Fruit fly (Drosophila melanogaster) whole organism, prepupa: ENCODE data around the gene CG31126.

ENCODE experiments used
- CG10669 ChIP-seq: fragments of 200-800 bp; sonication (Bioruptor generic); optimal IDR thresholded peaks from 3 replicates; lab custom pipeline; 2018; ENCODE audit warnings: missing biosample characterization, mild to moderate bottlenecking, missing genetic modification characterization, moderate library complexity
- CG11294 ChIP-seq: fragments of 200-800 bp; sonication (Bioruptor generic); IDR thresholded peaks from 2 replicates; pipeline ENCODE4 v1.3.6; 2022; ENCODE audit warnings: missing biosample characterization, missing genetic modification characterization
- CG11762 ChIP-seq: fragments of 200-800 bp; sonication (Bioruptor generic); optimal IDR thresholded peaks from 3 replicates; lab custom pipeline; 2016; ENCODE audit warnings: missing biosample characterization, missing genetic modification characterization; ENCODE audit not compliant: insufficient read depth
- CG15336 ChIP-seq: fragments of 200-800 bp; sonication (Bioruptor generic); IDR thresholded peaks from 2 replicates; pipeline ENCODE4 v1.3.6; 2022; ENCODE audit warnings: missing biosample characterization, missing genetic modification characterization
- CG1621 ChIP-seq: fragments of 200-800 bp; sonication (Bioruptor generic); optimal IDR thresholded peaks from 3 replicates; lab custom pipeline; 2018; ENCODE audit warnings: missing biosample characterization, mild to moderate bottlenecking, missing genetic modification characterization
- CG3032 ChIP-seq: fragments of 200-800 bp; optimal IDR thresholded peaks from 2 replicates; lab custom pipeline; 2019; ENCODE audit warnings: missing biosample characterization, mild to moderate bottlenecking, missing genetic modification characterization, moderate library complexity
- CG34406 ChIP-seq: fragments of 200-800 bp; sonication (Bioruptor generic); optimal IDR thresholded peaks from 3 replicates; lab custom pipeline; 2016; ENCODE audit warnings: missing biosample characterization, missing genetic modification characterization
- CG3919 ChIP-seq: fragments of 200-800 bp; sonication (Bioruptor generic); optimal IDR thresholded peaks from 3 replicates; lab custom pipeline; 2016; ENCODE audit warnings: missing biosample characterization, missing genetic modification characterization
- CG4318 ChIP-seq: fragments of 200-800 bp; sonication (Bioruptor generic); optimal IDR thresholded peaks from 3 replicates; lab custom pipeline; 2017; ENCODE audit warnings: missing biosample characterization, mild to moderate bottlenecking, missing genetic modification characterization
- CG6163 ChIP-seq: fragments of 200-800 bp; sonication (Bioruptor generic); IDR thresholded peaks from 3 replicates; pipeline ENCODE4 v1.3.6; 2022; ENCODE audit warnings: missing biosample characterization, missing genetic modification characterization
- CG6276 ChIP-seq: fragments of 200-800 bp; sonication (Bioruptor generic); optimal IDR thresholded peaks from 2 replicates; lab custom pipeline; 2017; ENCODE audit warnings: missing biosample characterization, mild to moderate bottlenecking, missing genetic modification characterization
- CG6792 ChIP-seq: fragments of 200-800 bp; sonication (Bioruptor generic); optimal IDR thresholded peaks from 3 replicates; lab custom pipeline; 2016; ENCODE audit warnings: missing biosample characterization, missing genetic modification characterization
- CG7368 ChIP-seq: fragments of 200-800 bp; sonication (Bioruptor generic); optimal IDR thresholded peaks from 3 replicates; lab custom pipeline; 2016; ENCODE audit warnings: missing biosample characterization, missing genetic modification characterization
- CG8119 ChIP-seq: fragments of 200-800 bp; sonication (Bioruptor generic); IDR thresholded peaks from 3 replicates; pipeline ENCODE4 v1.3.6; 2022; ENCODE audit warnings: missing biosample characterization, missing genetic modification characterization
- CG9139 ChIP-seq: fragments of 200-800 bp; sonication (Bioruptor generic); optimal IDR thresholded peaks from 3 replicates; lab custom pipeline; 2017; ENCODE audit warnings: missing biosample characterization, mild to moderate bottlenecking, missing genetic modification characterization
- Eip78C ChIP-seq: fragments of 200-800 bp; sonication (Bioruptor generic); peaks from one replicate; lab custom pipeline; 2016; ENCODE audit warnings: missing biosample characterization, missing genetic modification characterization
- Eip93F ChIP-seq: fragments of 200-800 bp; sonication (Bioruptor generic); optimal IDR thresholded peaks from 2 replicates; lab custom pipeline; 2016; ENCODE audit warnings: missing biosample characterization, mild to moderate bottlenecking, missing genetic modification characterization
- Ets96B ChIP-seq: fragments of 200-800 bp; optimal IDR thresholded peaks from 2 replicates; lab custom pipeline; 2019; ENCODE audit warnings: missing biosample characterization, mild to moderate bottlenecking, missing genetic modification characterization, moderate library complexity
- Gug ChIP-seq: fragments of 200-800 bp; sonication (Bioruptor generic); IDR thresholded peaks from 2 replicates; pipeline ENCODE4 v1.3.6; 2022; ENCODE audit warnings: missing biosample characterization, missing genetic modification characterization
- Hr39 ChIP-seq: fragments of 200-800 bp; sonication (Bioruptor generic); optimal IDR thresholded peaks from 2 replicates; lab custom pipeline; 2016; ENCODE audit warnings: missing biosample characterization, missing genetic modification characterization
- Hr4 ChIP-seq: fragments of 200-800 bp; sonication (Bioruptor generic); optimal IDR thresholded peaks from 3 replicates; lab custom pipeline; 2016; ENCODE audit warnings: missing biosample characterization, missing genetic modification characterization
- Lpt ChIP-seq: fragments of 200-800 bp; sonication (Bioruptor generic); optimal IDR thresholded peaks from 3 replicates; lab custom pipeline; 2016; ENCODE audit warnings: missing biosample characterization, missing genetic modification characterization
- Met ChIP-seq: fragments of 200-800 bp; sonication (Bioruptor generic); optimal IDR thresholded peaks from 3 replicates; lab custom pipeline; 2016; ENCODE audit warnings: missing biosample characterization, missing genetic modification characterization
- Sox102F ChIP-seq: fragments of 200-800 bp; sonication (Bioruptor generic); optimal IDR thresholded peaks from 2 replicates; lab custom pipeline; 2016; ENCODE audit warnings: missing biosample characterization, mild to moderate bottlenecking, missing genetic modification characterization
- Sox14 ChIP-seq: fragments of 200-800 bp; sonication (Bioruptor generic); optimal IDR thresholded peaks from 3 replicates; lab custom pipeline; 2016; ENCODE audit warnings: missing biosample characterization, missing genetic modification characterization
- Sox15 ChIP-seq: fragments of 200-800 bp; sonication (Bioruptor generic); optimal IDR thresholded peaks from 3 replicates; lab custom pipeline; 2016; ENCODE audit warnings: missing biosample characterization, missing genetic modification characterization
- eg ChIP-seq: fragments of 200-800 bp; sonication (Bioruptor generic); IDR thresholded peaks from 3 replicates; pipeline ENCODE4 v1.3.6; 2022; ENCODE audit warnings: missing biosample characterization, missing genetic modification characterization
- esn ChIP-seq: fragments of 200-800 bp; sonication (Bioruptor generic); optimal IDR thresholded peaks from 2 replicates; lab custom pipeline; 2016; ENCODE audit warnings: missing biosample characterization, mild to moderate bottlenecking, missing genetic modification characterization, moderate library complexity
- fd85E ChIP-seq: fragments of 200-800 bp; sonication (Bioruptor generic); optimal IDR thresholded peaks from 3 replicates; lab custom pipeline; 2016; ENCODE audit warnings: missing biosample characterization, missing genetic modification characterization
- fkh ChIP-seq: fragments of 200-800 bp; sonication (Bioruptor generic); optimal IDR thresholded peaks from 3 replicates; lab custom pipeline; 2017; ENCODE audit warnings: missing biosample characterization, mild to moderate bottlenecking, missing genetic modification characterization, moderate library complexity
- lz ChIP-seq: fragments of 200-800 bp; sonication (Bioruptor generic); optimal IDR thresholded peaks from 3 replicates; lab custom pipeline; 2016; ENCODE audit warnings: missing biosample characterization, missing genetic modification characterization
- net ChIP-seq: fragments of 200-800 bp; sonication (Bioruptor generic); optimal IDR thresholded peaks from 3 replicates; lab custom pipeline; 2016; ENCODE audit warnings: missing biosample characterization, missing genetic modification characterization
- pdm3 ChIP-seq: fragments of 200-800 bp; sonication (Bioruptor generic); optimal IDR thresholded peaks from 3 replicates; lab custom pipeline; 2016; ENCODE audit warnings: missing biosample characterization, missing genetic modification characterization
- spab ChIP-seq: fragments of 200-800 bp; sonication (Bioruptor generic); optimal IDR thresholded peaks from 2 replicates; lab custom pipeline; 2017; ENCODE audit warnings: missing biosample characterization, mild to moderate bottlenecking, missing genetic modification characterization, missing genetic modification reagents
- ss ChIP-seq, 2 experiments: fragments of 200-800 bp; sonication (Bioruptor generic); optimal IDR thresholded peaks; 2 replicates in 1 of 2; 3 replicates in 1 of 2; lab custom pipeline; 2017 to 2018; ENCODE audit warnings: mild to moderate bottlenecking in 2 of 2, missing biosample characterization in 2 of 2, missing genetic modification characterization in 2 of 2, moderate library complexity in 1 of 2
- svp ChIP-seq: fragments of 200-800 bp; sonication (Bioruptor generic); peaks from one replicate; lab custom pipeline; 2016; ENCODE audit warnings: missing biosample characterization, missing genetic modification characterization
- topi ChIP-seq: fragments of 200-800 bp; sonication (Bioruptor generic); optimal IDR thresholded peaks from 3 replicates; lab custom pipeline; 2016; ENCODE audit warnings: missing biosample characterization, missing genetic modification characterization
- vri ChIP-seq: fragments of 200-800 bp; sonication (Bioruptor generic); optimal IDR thresholded peaks from 3 replicates; lab custom pipeline; 2016; ENCODE audit warnings: missing biosample characterization, mild to moderate bottlenecking, missing genetic modification characterization

The CG31126 gene

DNA sequence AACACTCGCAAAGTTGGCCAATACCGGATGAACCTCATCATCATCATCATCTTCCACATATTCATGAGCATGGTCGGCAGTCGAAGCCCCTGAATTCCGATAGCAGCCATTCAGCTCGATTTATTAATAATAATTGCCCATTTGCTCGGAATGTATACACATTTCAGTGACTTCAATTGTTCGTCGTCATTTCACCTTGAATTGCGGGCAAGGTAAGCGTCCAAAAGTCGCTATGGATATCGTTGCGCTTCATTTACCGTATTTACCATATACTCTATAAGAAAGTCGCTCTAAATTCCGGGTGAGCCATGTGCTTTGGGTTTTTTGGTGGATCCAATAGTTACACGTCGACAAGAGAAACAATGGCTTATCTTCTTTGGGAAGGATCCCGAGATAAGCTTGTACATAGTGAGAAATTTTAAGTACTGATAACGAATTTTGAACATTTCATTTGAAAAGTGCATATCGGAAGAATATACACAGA is 33.4 kb upstream of the CG31126 start (continued):
- TF ChIP-seq pdm3 (GFP tag; lab: Kevin White, UChicago) (no peak), eg (GFP tag; lab: Robert Waterston, UW) (no peak), Sox15 (GFP tag; lab: Kevin White, UChicago) (peak; percentile 12), spab (GFP tag; lab: Kevin White, UChicago) (no peak), CG6163 (GFP tag; lab: Robert Waterston, UW) (peak; percentile 58; the same call in 1 of the 3 replicates), CG6792 (GFP tag; lab: Kevin White, UChicago) (no peak), vri (GFP tag; lab: Kevin White, UChicago) (no peak), CG3919 (peak; percentile 2)

DNA sequence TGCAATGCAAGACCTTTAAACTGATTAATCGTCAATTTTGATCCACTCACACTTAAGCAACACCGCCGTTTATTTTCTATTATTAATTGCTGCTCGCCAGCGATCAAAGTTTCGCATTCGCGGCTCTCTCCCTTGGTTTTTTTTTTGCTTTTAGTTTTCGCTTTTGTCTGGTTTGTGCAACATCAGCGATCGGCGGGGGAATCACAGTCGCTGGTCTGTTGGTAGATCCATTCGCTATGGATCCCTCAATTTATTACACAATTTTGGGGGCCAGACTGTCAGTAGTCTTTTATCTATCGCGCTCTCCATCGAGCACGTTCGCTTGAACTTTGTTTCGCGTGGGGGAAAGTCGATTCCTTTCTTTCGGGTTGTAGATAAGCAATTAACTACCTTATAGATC is 32.8 kb upstream of the CG31126 start:
- no peak for TF ChIP-seq CG7368 (GFP tag; lab: Kevin White, UChicago)
- TF ChIP-seq Sox102F (GFP tag; lab: Kevin White, UChicago), result no peak
- TF ChIP-seq topi (GFP tag; lab: Kevin White, UChicago), result no peak
- peak; percentile 15 for TF ChIP-seq CG6276
- TF ChIP-seq Gug (GFP tag; lab: Robert Waterston, UW), result no peak
- TF ChIP-seq fd85E (GFP tag; lab: Kevin White, UChicago), result no peak
- TF ChIP-seq CG4318 (GFP tag; lab: Kevin White, UChicago), result no peak
- no peak for TF ChIP-seq CG10669 (GFP tag; lab: Kevin White, UChicago)
- TF ChIP-seq esn (GFP tag; lab: Kevin White, UChicago), result no peak
- TF ChIP-seq eg (GFP tag; lab: Robert Waterston, UW), result peak; percentile 24; the same call in 1 of the 3 replicates
- TF ChIP-seq net (GFP tag; lab: Kevin White, UChicago), result no peak
- TF ChIP-seq Hr4 (GFP tag; lab: Kevin White, UChicago), result no peak
- no peak for TF ChIP-seq CG3032 (tag; lab: Kevin White, UChicago)
- no peak for TF ChIP-seq CG8119 (GFP tag; lab: Robert Waterston, UW)
- peak; percentile 43 for TF ChIP-seq vri (GFP tag; lab: Kevin White, UChicago)
- no peak for TF ChIP-seq svp (GFP tag; lab: Kevin White, UChicago)
- no peak for TF ChIP-seq CG9139 (GFP tag; lab: Kevin White, UChicago)

DNA sequence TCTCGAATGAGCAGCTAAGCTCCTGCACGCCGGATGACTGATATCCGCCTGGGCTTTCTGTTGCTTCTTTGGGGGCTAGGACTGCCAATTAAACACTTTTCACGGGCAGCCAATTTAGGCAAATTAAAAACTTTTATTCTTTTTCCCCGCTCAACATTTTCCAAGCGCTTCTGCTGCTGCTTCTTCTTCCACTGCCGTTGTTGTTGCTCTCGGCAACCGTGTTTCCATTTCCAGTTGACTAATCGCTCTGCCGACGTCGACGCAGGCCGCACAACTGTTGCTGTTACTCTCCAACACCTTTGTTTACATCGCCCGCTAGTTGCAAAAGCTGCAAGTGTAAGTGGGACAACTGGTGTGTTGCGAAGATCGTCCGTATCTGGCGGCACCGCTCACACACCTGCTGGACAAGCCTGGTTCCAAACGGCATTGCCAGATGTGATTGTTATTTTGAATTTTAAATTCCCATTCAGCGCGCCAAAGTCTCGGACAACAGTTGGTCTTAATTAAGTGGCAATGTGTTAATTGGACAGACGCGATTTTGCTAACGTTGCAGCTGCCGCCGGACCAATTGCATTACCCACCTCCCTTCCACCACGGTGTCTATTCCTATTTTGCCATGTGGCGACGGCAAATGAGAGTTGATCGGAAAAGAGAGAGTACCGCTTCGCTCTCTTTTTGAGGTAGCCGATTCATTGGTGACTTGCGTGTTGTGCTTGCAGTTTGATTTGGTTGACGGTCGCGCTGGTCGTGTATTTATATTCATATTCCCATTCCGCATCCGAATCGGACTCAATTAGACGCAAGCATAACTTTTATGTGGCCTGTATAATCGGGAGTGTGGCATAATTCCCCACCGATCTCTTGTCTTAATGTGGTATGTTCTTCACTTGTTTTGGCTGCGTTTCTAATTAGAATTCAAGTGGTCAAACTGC is 29.3 kb upstream of the CG31126 start, which contains the start of gene Wsck:
Wsck (minus strand) TSS at position 199 of the 932 bp plus-strand sequence.
- TF ChIP-seq CG34406 (GFP tag; lab: Kevin White, UChicago) (no peak), CG8119 (GFP tag; lab: Robert Waterston, UW) (peak; percentile 21; the same call in 1 of the 3 replicates), fkh (peak; percentile 98), eg (GFP tag; lab: Robert Waterston, UW) (peak; percentile 37; the same call in 1 of the 3 replicates), CG15336 (GFP tag; lab: Robert Waterston, UW) (no peak), fd85E (GFP tag; lab: Kevin White, UChicago) (no peak), Ets96B (tag; lab: Kevin White, UChicago) (no peak), CG11294 (GFP tag; lab: Robert Waterston, UW) (no peak), CG6163 (GFP tag; lab: Robert Waterston, UW) (peak; percentile 55; the same call in 1 of the 3 replicates), CG1621 (tag; lab: Kevin White, UChicago) (peak; percentile 67), net (GFP tag; lab: Kevin White, UChicago) (peak; percentile 24), pdm3 (GFP tag; lab: Kevin White, UChicago) (no peak), Eip93F (no peak), lz (GFP tag; lab: Kevin White, UChicago) (no peak), Hr39 (GFP tag; lab: Kevin White, UChicago) (no peak), Eip78C (GFP tag; lab: Kevin White, UChicago) (peak; percentile 71), esn (GFP tag; lab: Kevin White, UChicago) (peak; percentile 39), Lpt (GFP tag; lab: Kevin White, UChicago) (peak; percentile 53), CG11762 (GFP tag; lab: Kevin White, UChicago) (no peak), CG6276 (no peak), svp (GFP tag; lab: Kevin White, UChicago) (no peak), Met (no peak), Sox14 (GFP tag; lab: Kevin White, UChicago) (peak; percentile 96), ss (GFP tag; optimal IDR thresholded peaks at IDR 0.05; lab: Kevin White, UChicago) (no peak)
